Fruit fly (Drosophila melanogaster) whole organism, embryonic: Measurements from ENCODE around the gene upSET.

Experiments used
- Adf1 ChIP-seq: fragments of 200-800 bp; sonication (Bioruptor generic); IDR thresholded peaks from 2 replicates; pipeline ENCODE4 v1.3.6; 2022; ENCODE audit warnings: missing biosample characterization, missing genetic modification characterization
- Awh ChIP-seq: fragments of 200-800 bp; sonication (Bioruptor generic); IDR thresholded peaks from 2 replicates; pipeline ENCODE4, ENCODE4 v1.3.6; 2022; ENCODE audit warnings: missing biosample characterization, missing genetic modification characterization
- Bteb2 ChIP-seq: fragments of 200-800 bp; sonication (Bioruptor generic); optimal IDR thresholded peaks from 2 replicates; lab custom pipeline; 2016; ENCODE audit warnings: missing biosample characterization, missing genetic modification characterization
- CG10366 ChIP-seq: fragments of 200-800 bp; sonication (Bioruptor generic); IDR thresholded peaks from 2 replicates; pipeline ENCODE4 v1.3.6; 2022; ENCODE audit warnings: missing biosample characterization, missing genetic modification characterization
- CG12659 ChIP-seq: fragments of 200-800 bp; sonication (Bioruptor generic); optimal IDR thresholded peaks from 3 replicates; lab custom pipeline; 2017; ENCODE audit warnings: mild to moderate bottlenecking, missing biosample characterization, missing genetic modification reagents, missing genetic modification characterization
- CG12769 ChIP-seq: fragments of 200-800 bp; sonication (Bioruptor generic); optimal IDR thresholded peaks from 2 replicates; lab custom pipeline; 2019; ENCODE audit warnings: missing biosample characterization, mild to moderate bottlenecking, missing genetic modification characterization, moderate library complexity
- CG13296 ChIP-seq: fragments of 200-800 bp; sonication (Bioruptor generic); optimal IDR thresholded peaks from 3 replicates; lab custom pipeline; 2018; ENCODE audit warnings: missing biosample characterization, mild to moderate bottlenecking, missing genetic modification characterization
- CG15479 ChIP-seq: fragments of 200-800 bp; sonication (Bioruptor generic); optimal IDR thresholded peaks from 3 replicates; lab custom pipeline; 2019; ENCODE audit warnings: missing biosample characterization, mild to moderate bottlenecking, missing genetic modification characterization, moderate library complexity
- CG17829 ChIP-seq: fragments of 200-800 bp; optimal IDR thresholded peaks from 2 replicates; lab custom pipeline; 2019; ENCODE audit warnings: missing biosample characterization, mild to moderate bottlenecking, missing genetic modification characterization, moderate library complexity
- CG18599 ChIP-seq: fragments of 200-800 bp; sonication (Bioruptor generic); optimal IDR thresholded peaks from 3 replicates; lab custom pipeline; 2017; ENCODE audit warnings: missing biosample characterization, missing genetic modification characterization, mild to moderate bottlenecking, moderate library complexity, missing genetic modification reagents
- CG30403 ChIP-seq: fragments of 200-800 bp; sonication (Bioruptor generic); optimal IDR thresholded peaks from 3 replicates; lab custom pipeline; 2016; ENCODE audit warnings: missing biosample characterization, missing genetic modification characterization
- CG32772 ChIP-seq: fragments of 200-800 bp; sonication (Bioruptor generic); IDR thresholded peaks from 2 replicates; pipeline ENCODE4 v1.3.6; 2022; ENCODE audit warnings: missing biosample characterization, missing genetic modification characterization
- CG3281 ChIP-seq: fragments of 200-800 bp; sonication (Bioruptor generic); optimal IDR thresholded peaks from 3 replicates; lab custom pipeline; 2017; ENCODE audit warnings: missing biosample characterization, mild to moderate bottlenecking, missing genetic modification characterization
- CG34422 ChIP-seq: fragments of 200-800 bp; sonication (Bioruptor generic); IDR thresholded peaks from 3 replicates; pipeline ENCODE4 v1.3.6; 2022; ENCODE audit warnings: missing biosample characterization, missing genetic modification characterization
- CG7372 ChIP-seq: fragments of 200-800 bp; sonication (Bioruptor generic); IDR thresholded peaks from 2 replicates; pipeline ENCODE4 v1.3.6; 2022; ENCODE audit warnings: missing biosample characterization, missing genetic modification characterization
- CG8388 ChIP-seq: fragments of 200-800 bp; sonication (Bioruptor generic); optimal IDR thresholded peaks from 2 replicates; lab custom pipeline; 2019; ENCODE audit warnings: missing biosample characterization, mild to moderate bottlenecking, missing genetic modification characterization, moderate library complexity
- CG8765 ChIP-seq: fragments of 200-800 bp; sonication (Bioruptor generic); IDR thresholded peaks from 2 replicates; pipeline ENCODE4 v1.3.6; 2022; ENCODE audit warnings: missing biosample characterization, missing genetic modification characterization
- Dad ChIP-seq: fragments of 200-800 bp; sonication (Bioruptor generic); optimal IDR thresholded peaks from 3 replicates; lab custom pipeline; 2016; ENCODE audit warnings: missing biosample characterization, missing genetic modification characterization
- Ets65A ChIP-seq: fragments of 200-800 bp; sonication (Bioruptor generic); peaks from one replicate; lab custom pipeline; 2016; ENCODE audit warnings: missing biosample characterization, missing genetic modification characterization
- Hand ChIP-seq: fragments of 200-800 bp; sonication (Bioruptor generic); optimal IDR thresholded peaks from 2 replicates; lab custom pipeline; 2017; ENCODE audit warnings: mild to moderate bottlenecking, missing biosample characterization, missing genetic modification reagents, missing genetic modification characterization
- Hr51 ChIP-seq, 2 experiments: fragments of 200-800 bp; sonication (Bioruptor generic); optimal IDR thresholded peaks; 2 replicates in 1 of 2; 3 replicates in 1 of 2; lab custom pipeline; 2016 to 2018; ENCODE audit warnings: missing biosample characterization in 2 of 2, missing genetic modification characterization in 2 of 2, mild to moderate bottlenecking in 1 of 2, moderate library complexity in 1 of 2
- Nf-YC ChIP-seq: fragments of 200-800 bp; optimal IDR thresholded peaks from 3 replicates; lab custom pipeline; 2019; ENCODE audit warnings: missing biosample characterization, mild to moderate bottlenecking, missing genetic modification characterization, moderate library complexity
- Ptx1 ChIP-seq: fragments of 200-800 bp; sonication (Bioruptor generic); IDR thresholded peaks from 2 replicates; pipeline ENCODE4 v1.3.6; 2022; ENCODE audit warnings: missing biosample characterization, missing genetic modification characterization
- Sox100B ChIP-seq: fragments of 200-800 bp; sonication (Bioruptor generic); optimal IDR thresholded peaks from 3 replicates; lab custom pipeline; 2018; ENCODE audit warnings: missing biosample characterization, mild to moderate bottlenecking, missing genetic modification characterization
- ac ChIP-seq: fragments of 200-800 bp; sonication (Bioruptor generic); optimal IDR thresholded peaks from 3 replicates; lab custom pipeline; 2017; ENCODE audit warnings: missing biosample characterization, mild to moderate bottlenecking, missing genetic modification characterization
- al ChIP-seq: fragments of 200-800 bp; sonication (Bioruptor generic); IDR thresholded peaks from 2 replicates; pipeline ENCODE4 v1.3.6; 2022; ENCODE audit warnings: missing biosample characterization, missing genetic modification characterization
- aop ChIP-seq: fragments of 200-800 bp; sonication (Bioruptor generic); IDR thresholded peaks from 2 replicates; pipeline ENCODE4 v1.3.6; 2022; ENCODE audit warnings: missing biosample characterization, missing genetic modification characterization
- btn ChIP-seq: fragments of 200-800 bp; sonication (Bioruptor generic); optimal IDR thresholded peaks from 2 replicates; lab custom pipeline; 2016; ENCODE audit warnings: missing biosample characterization, missing genetic modification characterization
- caup ChIP-seq: fragments of 200-800 bp; sonication (Bioruptor generic); optimal IDR thresholded peaks from 3 replicates; lab custom pipeline; 2017; ENCODE audit warnings: missing biosample characterization, mild to moderate bottlenecking, missing genetic modification characterization, moderate library complexity; ENCODE audit not compliant: severe bottlenecking
- ci ChIP-seq: fragments of 200-800 bp; sonication (Bioruptor generic); IDR thresholded peaks from 3 replicates; pipeline ENCODE4 v1.3.6; 2022; ENCODE audit warnings: missing biosample characterization, missing genetic modification characterization
- crol ChIP-seq: fragments of 200-800 bp; sonication (Bioruptor generic); IDR thresholded peaks from 2 replicates; pipeline ENCODE4 v1.3.6; 2022; ENCODE audit warnings: missing biosample characterization, missing genetic modification characterization
- cwo ChIP-seq: fragments of 200-800 bp; sonication (Bioruptor generic); optimal IDR thresholded peaks from 3 replicates; lab custom pipeline; 2017; ENCODE audit warnings: missing biosample characterization, missing genetic modification characterization, mild to moderate bottlenecking, moderate library complexity, missing genetic modification reagents
- dmrt11E ChIP-seq: fragments of 200-800 bp; sonication (Bioruptor generic); optimal IDR thresholded peaks from 3 replicates; lab custom pipeline; 2018; ENCODE audit warnings: missing biosample characterization, mild to moderate bottlenecking, missing genetic modification characterization, moderate library complexity
- eyg ChIP-seq: fragments of 200-800 bp; sonication (Bioruptor generic); optimal IDR thresholded peaks from 3 replicates; lab custom pipeline; 2016; ENCODE audit warnings: missing biosample characterization, missing genetic modification characterization
- gcm ChIP-seq: fragments of 200-800 bp; sonication (Bioruptor generic); optimal IDR thresholded peaks from 2 replicates; lab custom pipeline; 2019; ENCODE audit warnings: missing biosample characterization, mild to moderate bottlenecking, missing genetic modification characterization, moderate library complexity
- gem ChIP-seq: fragments of 200-800 bp; sonication (Bioruptor generic); optimal IDR thresholded peaks from 2 replicates; lab custom pipeline; 2019; ENCODE audit warnings: missing biosample characterization, mild to moderate bottlenecking, missing genetic modification characterization, moderate library complexity
- gt ChIP-seq: fragments of 200-800 bp; sonication (Bioruptor generic); IDR thresholded peaks from 2 replicates; pipeline ENCODE4 v1.3.6; 2022; ENCODE audit warnings: missing biosample characterization, missing genetic modification characterization
- jigr1 ChIP-seq: fragments of 200-800 bp; sonication (Bioruptor generic); IDR thresholded peaks from 3 replicates; pipeline ENCODE4 v1.3.6; 2022; ENCODE audit warnings: missing biosample characterization, missing genetic modification characterization
- knrl ChIP-seq: fragments of 200-800 bp; sonication (Bioruptor generic); IDR thresholded peaks from 3 replicates; pipeline ENCODE4 v1.3.6; 2022; ENCODE audit warnings: missing biosample characterization, missing genetic modification characterization; ENCODE audit not compliant: partially characterized antibody
- org-1 ChIP-seq: fragments of 200-800 bp; sonication (Bioruptor generic); optimal IDR thresholded peaks from 2 replicates; lab custom pipeline; 2017; ENCODE audit warnings: missing biosample characterization, missing genetic modification characterization
- otp ChIP-seq: fragments of 200-800 bp; sonication (Bioruptor generic); IDR thresholded peaks from 3 replicates; pipeline ENCODE4, ENCODE4 v1.3.6; 2022; ENCODE audit warnings: missing biosample characterization, missing genetic modification characterization
- rib ChIP-seq: fragments of 200-800 bp; sonication (Bioruptor generic); IDR thresholded peaks from 2 replicates; pipeline ENCODE4 v1.3.6; 2022; ENCODE audit warnings: missing biosample characterization, missing genetic modification characterization
- run ChIP-seq: fragments of 200-800 bp; sonication (Bioruptor generic); optimal IDR thresholded peaks from 3 replicates; lab custom pipeline; 2018; ENCODE audit warnings: missing biosample characterization, mild to moderate bottlenecking, missing genetic modification characterization
- so ChIP-seq: fragments of 200-800 bp; sonication (Bioruptor generic); IDR thresholded peaks from 3 replicates; pipeline ENCODE4 v1.3.6; 2022; ENCODE audit warnings: missing biosample characterization, missing genetic modification characterization
- tll ChIP-seq, 2 experiments: fragments of 200-800 bp in 1 of 2; fragments of >200 bp in 1 of 2; sonication (Bioruptor generic) in 1 of 2; optimal IDR thresholded peaks; 2 replicates each; lab custom pipeline; 2017 to 2019; ENCODE audit warnings: missing biosample characterization in 2 of 2, missing genetic modification characterization in 2 of 2, mild to moderate bottlenecking in 1 of 2, moderate library complexity in 1 of 2
- tna ChIP-seq: fragments of 200-800 bp; sonication (Bioruptor generic); IDR thresholded peaks from 2 replicates; pipeline ENCODE4 v1.3.6; 2022; ENCODE audit warnings: missing biosample characterization, missing genetic modification characterization; ENCODE audit not compliant: partially characterized antibody
- trem ChIP-seq: fragments of 200-800 bp; optimal IDR thresholded peaks from 3 replicates; lab custom pipeline; 2019; ENCODE audit warnings: missing biosample characterization, mild to moderate bottlenecking, missing genetic modification characterization, moderate library complexity
- ttk ChIP-seq: fragments of 200-800 bp; sonication (Bioruptor generic); IDR thresholded peaks from 2 replicates; pipeline ENCODE4 v2.1.2; 2022; ENCODE audit warnings: missing biosample characterization, missing genetic modification characterization
- zfh2 ChIP-seq: fragments of 200-800 bp; sonication (Bioruptor generic); optimal IDR thresholded peaks from 2 replicates; lab custom pipeline; 2016; ENCODE audit warnings: missing biosample characterization, missing genetic modification characterization

The upSET gene

DNA sequence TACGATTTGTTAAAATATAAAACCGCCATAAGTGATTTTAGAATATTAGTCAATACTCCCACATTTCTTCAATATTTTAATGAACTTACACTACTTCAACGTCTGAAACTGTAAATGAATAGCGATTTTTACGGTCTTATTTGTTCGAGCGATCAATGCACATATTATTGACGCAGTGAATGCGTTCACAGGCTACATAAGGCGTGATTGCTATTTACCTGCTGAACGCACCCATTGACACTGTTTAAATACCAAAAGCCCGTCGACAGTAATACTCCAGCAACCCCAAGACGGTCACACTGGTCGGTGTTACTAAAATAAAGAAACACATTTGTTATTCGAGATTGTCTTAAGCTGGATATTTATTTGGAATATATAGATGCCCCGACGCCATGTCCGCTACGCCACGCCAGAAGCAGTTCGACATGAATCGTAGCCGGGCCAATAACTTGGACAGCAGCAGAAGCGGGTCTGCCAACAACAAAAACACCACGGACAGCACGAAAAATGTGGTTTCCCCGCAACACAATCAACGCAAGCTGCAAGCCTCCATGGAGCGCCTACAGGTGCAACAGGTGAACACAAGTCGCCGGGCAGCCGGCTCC, 49.1 kb downstream of the upSET start, which contains the start of gene CG6833 (continued):
- TF ChIP-seq CG13296 (GFP tag; lab: Kevin White, UChicago) (peak; percentile 41), CG32772 (GFP tag; lab: Robert Waterston, UW) (peak; percentile 60; the same call in 1 of the 2 replicates), CG30403 (peak; percentile 76), jigr1 (0 out of 3 replicates have a peak, but pooled peaks have one; percentile 24), run (tag; lab: Kevin White, UChicago) (no peak), Ptx1 (GFP tag; lab: Robert Waterston, UW) (peak; percentile 85), CG15479 (no peak), Dad (peak; percentile 18), knrl (GFP tag; lab: Robert Waterston, UW) (no peak), CG12659 (GFP tag; lab: Kevin White, UChicago) (peak; percentile 73), crol (no peak), CG34422 (GFP tag; lab: Robert Waterston, UW) (peak; percentile 88), CG10366 (GFP tag; lab: Robert Waterston, UW) (peak; percentile 82), trem (peak; percentile 57), org-1 (GFP tag; lab: Kevin White, UChicago) (no peak), ttk (GFP tag; lab: Robert Waterston, UW) (peak; percentile 69; the same call in 1 of the 2 replicates), Sox100B (GFP tag; lab: Kevin White, UChicago) (no peak), CG7372 (GFP tag; lab: Robert Waterston, UW) (peak; percentile 76), dmrt11E (tag; lab: Kevin White, UChicago) (peak; percentile 27), gcm (no peak), CG8765 (peak; percentile 65), gem (peak; percentile 64), rib (GFP tag; lab: Robert Waterston, UW) (peak; percentile 41), ac (no peak), Awh (GFP tag; lab: Robert Waterston, UW) (peak; percentile 54), eyg (peak; percentile 84), caup (GFP tag; lab: Kevin White, UChicago) (peak; percentile 70), tna (GFP tag; lab: Robert Waterston, UW) (no peak), Ets65A (GFP tag; lab: Kevin White, UChicago) (peak; percentile 99), CG8388 (GFP tag; lab: Kevin White, UChicago) (peak; percentile 3), cwo (GFP tag; lab: Kevin White, UChicago) (peak; percentile 11), ci (GFP tag; lab: Robert Waterston, UW) (peak; percentile 86), CG3281 (GFP tag; lab: Kevin White, UChicago) (peak; percentile 62), so (GFP tag; lab: Robert Waterston, UW) (peak; percentile 71; the same call in 1 of the 3 replicates), tll (GFP tag; optimal IDR thresholded peaks at IDR 0.05; lab: Kevin White, UChicago) (no peak), btn (no peak), aop (GFP tag; lab: Robert Waterston, UW) (peak; percentile 58; the same call in 1 of the 2 replicates), gt (GFP tag; lab: Robert Waterston, UW) (peak; percentile 30; the same call in 1 of the 2 replicates), CG17829 (tag; lab: Kevin White, UChicago) (peak; percentile 79), zfh2 (GFP tag; lab: Kevin White, UChicago) (peak; percentile 85), CG18599 (GFP tag; lab: Kevin White, UChicago) (peak; percentile 72), otp (GFP tag; lab: Robert Waterston, UW) (0 out of 3 replicates have a peak, but pooled peaks have one; percentile 66), Adf1 (no peak), Nf-YC (tag; lab: Kevin White, UChicago) (peak; percentile 50), Bteb2 (GFP tag; lab: Kevin White, UChicago) (no peak), Hand (GFP tag; lab: Kevin White, UChicago) (no peak), CG12769 (no peak), Hr51 (GFP tag; optimal IDR thresholded peaks at IDR 0.05; lab: Kevin White, UChicago) (peak; percentile 32 to 57), al (GFP tag; lab: Robert Waterston, UW) (peak; percentile 64)
